Fruit fly (Drosophila melanogaster): ENCODE results near the gene z.

z gene

dm6 chrX:2443798-2444197, 3.8 kb upstream of the z start, which contains the start of gene tko (continued):
- TF ChIP-seq vnd (GFP tag; IDR thresholded peaks at IDR 0.05; ENCODE audit: partially characterized antibody) (peak; percentile 91), Atf3 (GFP tag; optimal IDR thresholded peaks at IDR 0.05) (no peak), nmo (GFP tag; optimal IDR thresholded peaks at IDR 0.05) (peak; percentile 51), cg (GFP tag; optimal IDR thresholded peaks at IDR 0.05) (peak; percentile 1), HmgD (GFP tag; optimal IDR thresholded peaks at IDR 0.05) (peak; percentile 54), ATbp (GFP tag; optimal IDR thresholded peaks at IDR 0.05) (no peak), Dp (GFP tag; optimal IDR thresholded peaks at IDR 0.05) (peak; percentile 91), CG9797 (GFP tag; optimal IDR thresholded peaks at IDR 0.05) (peak; percentile 56), CG9727 (GFP tag; optimal IDR thresholded peaks at IDR 0.05) (no peak), ewg (GFP tag; optimal IDR thresholded peaks at IDR 0.05) (peak; percentile 53), Adf1 (GFP tag; IDR thresholded peaks at IDR 0.05) (peak; percentile 9; the same call in 1 of the 2 replicates), hb (GFP tag; IDR thresholded peaks at IDR 0.05; ENCODE audit: partially characterized antibody) (peak; percentile 82), CG3838 (GFP tag; optimal IDR thresholded peaks at IDR 0.05) (no peak), p53 (GFP tag; optimal IDR thresholded peaks at IDR 0.05) (peak; percentile 7), Ets97D (GFP tag; optimal IDR thresholded peaks at IDR 0.05) (peak; percentile 93), CG42726 (GFP tag; IDR thresholded peaks at IDR 0.05; ENCODE audit: partially characterized antibody) (peak; percentile 98), Hmr (GFP tag; optimal IDR thresholded peaks at IDR 0.05) (peak; percentile 52), NC2β (GFP tag; optimal IDR thresholded peaks at IDR 0.05) (peak; percentile 1), Lpt (GFP tag; optimal IDR thresholded peaks at IDR 0.05) (no peak), ken (GFP tag; IDR thresholded peaks at IDR 0.05) (0 out of 3 replicates have a peak, but pooled peaks have one; percentile 11), CG34224 (GFP tag; IDR thresholded peaks at IDR 0.05; ENCODE audit: partially characterized antibody) (peak; percentile 91), nerfin-2 (GFP tag; IDR thresholded peaks at IDR 0.05; ENCODE audit: partially characterized antibody) (peak; percentile 89), hbn (GFP tag; IDR thresholded peaks at IDR 0.05; ENCODE audit: partially characterized antibody) (peak; percentile 95), Mad (GFP tag; optimal IDR thresholded peaks at IDR 0.05) (peak; percentile 19), sens-2 (GFP tag; IDR thresholded peaks at IDR 0.05) (no peak), Nf-YC (tag; optimal IDR thresholded peaks at IDR 0.05) (peak; percentile 28), CG3065 (GFP tag; optimal IDR thresholded peaks at IDR 0.05) (no peak), gfzf (GFP tag; optimal IDR thresholded peaks at IDR 0.05) (peak; percentile 58), tx (GFP tag; optimal IDR thresholded peaks at IDR 0.05) (peak; percentile 7), pita (GFP tag; optimal IDR thresholded peaks at IDR 0.05) (peak; percentile 94), Max (GFP tag; optimal IDR thresholded peaks at IDR 0.05) (peak; percentile 12), CHES-1-like (GFP tag; optimal IDR thresholded peaks at IDR 0.05) (peak; percentile 54), Doc3 (GFP tag; IDR thresholded peaks at IDR 0.05; ENCODE audit: partially characterized antibody) (peak; percentile 82), CG15479 (GFP tag; optimal IDR thresholded peaks at IDR 0.05) (no peak), CoRest (tag; optimal IDR thresholded peaks at IDR 0.05) (peak; percentile 42), D19B (GFP tag; optimal IDR thresholded peaks at IDR 0.05) (no peak), CG7987 (GFP tag; optimal IDR thresholded peaks at IDR 0.05) (peak; percentile 53), CG4617 (GFP tag; optimal IDR thresholded peaks at IDR 0.05; ENCODE audit: borderline replicate concordance) (peak; percentile 71), chinmo (GFP tag; IDR thresholded peaks at IDR 0.05; ENCODE audit: partially characterized antibody) (peak; percentile 79; the same call in 2 of the 4 replicates), Xbp1 (GFP tag; optimal IDR thresholded peaks at IDR 0.05) (peak; percentile 42), MBD-R2 (GFP tag; IDR thresholded peaks at IDR 0.05) (peak; percentile 93), Lhr (GFP tag; optimal IDR thresholded peaks at IDR 0.05) (peak; percentile 77), CG3995 (GFP tag; optimal IDR thresholded peaks at IDR 0.05) (peak; percentile 88), CG9609 (GFP tag; optimal IDR thresholded peaks at IDR 0.05) (peak; percentile 36), Sin3A (optimal IDR thresholded peaks at IDR 0.05) (peak; percentile 47), Deaf1 (tag; optimal IDR thresholded peaks at IDR 0.05) (no peak), bab2 (GFP tag; optimal IDR thresholded peaks at IDR 0.05) (no peak), Bgb (GFP tag; IDR thresholded peaks at IDR 0.05; ENCODE audit: partially characterized antibody) (peak; percentile 98), lilli (GFP tag; optimal IDR thresholded peaks at IDR 0.05) (peak; percentile 5), E2f2 (GFP tag; IDR thresholded peaks at IDR 0.05) (peak; percentile 92)
